Worm (Caenorhabditis elegans) whole organism, mixed stage, embryonic: ENCODE results near the gene sun-1.

Experiments used
- M03D4.4 ChIP-seq: sonication (generic microtip); optimal IDR thresholded peaks from 2 replicates; lab custom pipeline; 2017; ENCODE audit warnings: mild to moderate bottlenecking, missing genetic modification characterization, missing compliant biosample characterization
- bed-3 ChIP-seq: fragments of 200-800 bp; sonication (Bioruptor generic); optimal IDR thresholded peaks from 3 replicates; lab custom pipeline; 2018; ENCODE audit warnings: mild to moderate bottlenecking, missing genetic modification characterization, moderate library complexity, missing compliant biosample characterization
- ces-1 ChIP-seq: fragments of 150-350 bp; optimal IDR thresholded peaks from 2 replicates; lab custom pipeline; 2014; ENCODE audit warnings: missing biosample characterization, missing genetic modification reagents, missing genetic modification characterization
- cnd-1 ChIP-seq: fragments of 200-800 bp; sonication (Bioruptor generic); optimal IDR thresholded peaks from 2 replicates; lab custom pipeline; 2018; ENCODE audit warnings: mild to moderate bottlenecking, missing genetic modification characterization, missing compliant biosample characterization
- elt-1 ChIP-seq: sonication (generic microtip); optimal IDR thresholded peaks from 2 replicates; lab custom pipeline; 2017; ENCODE audit warnings: missing genetic modification characterization, mild to moderate bottlenecking, missing compliant biosample characterization, antibody characterized with exemption, moderate library complexity, borderline replicate concordance; ENCODE audit not compliant: insufficient read depth
- flh-1 ChIP-seq: fragments of 200-800 bp; sonication (Bioruptor generic); optimal IDR thresholded peaks from 2 replicates; lab custom pipeline; 2018; ENCODE audit warnings: mild to moderate bottlenecking, missing genetic modification characterization, moderate library complexity, missing compliant biosample characterization
- ham-2 ChIP-seq: fragments of 200-800 bp; sonication (Bioruptor generic); optimal IDR thresholded peaks from 2 replicates; lab custom pipeline; 2018; ENCODE audit warnings: mild to moderate bottlenecking, missing genetic modification characterization, missing compliant biosample characterization
- hlh-1 ChIP-seq: fragments of 150-350 bp; optimal IDR thresholded peaks from 2 replicates; lab custom pipeline; 2014; ENCODE audit warnings: missing biosample characterization, missing genetic modification reagents, missing genetic modification characterization
- lin-13 ChIP-seq: fragments of 150-350 bp; optimal IDR thresholded peaks from 2 replicates; lab custom pipeline; 2014; ENCODE audit warnings: missing biosample characterization, missing genetic modification characterization
- lin-32 ChIP-seq: fragments of 200-800 bp; sonication (Bioruptor generic); optimal IDR thresholded peaks from 2 replicates; lab custom pipeline; 2018; ENCODE audit warnings: mild to moderate bottlenecking, missing genetic modification characterization, missing compliant biosample characterization
- mab-5 ChIP-seq: fragments of 150-350 bp; optimal IDR thresholded peaks from 2 replicates; lab custom pipeline; 2014; ENCODE audit warnings: missing biosample characterization, missing genetic modification characterization
- pha-4 ChIP-seq: fragments of 150-350 bp; optimal IDR thresholded peaks from 2 replicates; lab custom pipeline; 2018; ENCODE audit warnings: missing biosample characterization, missing genetic modification reagents, missing genetic modification characterization
- sem-2 ChIP-seq: fragments of 200-800 bp; sonication (Bioruptor generic); optimal IDR thresholded peaks from 2 replicates; lab custom pipeline; 2018; ENCODE audit warnings: mild to moderate bottlenecking, missing genetic modification characterization, missing compliant biosample characterization
- snpc-4 ChIP-seq: fragments of 150-350 bp; optimal IDR thresholded peaks from 2 replicates; lab custom pipeline; 2014; ENCODE audit warnings: missing biosample characterization, missing genetic modification characterization
- sptf-1 ChIP-seq: sonication (generic microtip); optimal IDR thresholded peaks from 2 replicates; lab custom pipeline; 2017; ENCODE audit warnings: mild to moderate bottlenecking, missing genetic modification characterization, moderate library complexity, missing compliant biosample characterization
- unc-120 ChIP-seq: sonication (generic microtip); optimal IDR thresholded peaks from 2 replicates; lab custom pipeline; 2017; ENCODE audit warnings: missing genetic modification characterization, missing compliant biosample characterization; ENCODE audit not compliant: poor library complexity, severe bottlenecking
- unc-62 ChIP-seq: fragments of 150-350 bp; optimal IDR thresholded peaks from 2 replicates; lab custom pipeline; 2014; ENCODE audit warnings: missing biosample characterization, missing genetic modification reagents, missing genetic modification characterization

Gene sun-1

DNA sequence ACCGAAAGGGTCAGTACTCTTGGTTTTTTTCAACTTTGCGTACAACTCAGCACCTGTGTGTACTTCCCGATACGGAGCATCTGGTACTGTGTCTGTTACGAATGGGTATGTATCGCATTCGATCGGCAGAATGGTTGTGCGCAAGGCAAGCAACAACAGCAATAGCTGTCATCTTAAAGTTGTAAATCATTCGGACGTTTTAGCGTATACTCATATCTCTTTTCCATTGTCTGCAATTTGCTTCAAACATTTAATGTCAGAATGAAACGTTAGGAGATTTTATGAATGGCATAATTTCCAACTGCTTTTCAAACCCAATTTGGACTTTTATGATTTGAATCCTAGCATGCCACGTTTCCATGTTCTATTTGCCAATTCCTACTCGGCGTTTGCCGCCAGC, 36.3 kb downstream of the sun-1 start:
- peak; percentile 57 for TF ChIP-seq unc-62
- TF ChIP-seq elt-1 (tag; lab: Kevin White, UChicago) = no peak
- TF ChIP-seq, all 35 proteins: peak for 1

DNA sequence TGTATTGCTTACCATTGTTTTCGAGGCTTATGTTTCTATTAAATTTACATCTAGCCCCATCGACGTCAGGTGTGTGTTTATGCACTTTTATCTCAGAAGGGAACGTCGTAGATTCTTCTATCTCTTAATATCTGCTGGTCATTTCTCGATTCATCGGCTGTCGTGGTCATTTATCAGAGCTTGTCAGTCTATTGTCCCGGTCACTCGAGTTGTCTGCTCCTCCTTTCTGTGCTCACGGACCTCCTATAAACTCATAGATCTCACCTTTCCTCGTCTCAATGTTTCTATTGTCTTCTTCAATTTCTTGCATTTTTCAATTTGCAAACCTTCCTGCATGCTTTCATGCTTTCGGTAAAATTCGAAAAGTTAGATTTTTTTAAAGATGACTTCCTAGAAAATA, 39.1 kb downstream of the sun-1 start:
- TF ChIP-seq mab-5 (tag; lab: Kevin White, UChicago) (peak; percentile 40), cnd-1 (tag; lab: Kevin White, UChicago) (no peak), unc-62 (peak; percentile 97), hlh-1 (peak; percentile 89)

DNA sequence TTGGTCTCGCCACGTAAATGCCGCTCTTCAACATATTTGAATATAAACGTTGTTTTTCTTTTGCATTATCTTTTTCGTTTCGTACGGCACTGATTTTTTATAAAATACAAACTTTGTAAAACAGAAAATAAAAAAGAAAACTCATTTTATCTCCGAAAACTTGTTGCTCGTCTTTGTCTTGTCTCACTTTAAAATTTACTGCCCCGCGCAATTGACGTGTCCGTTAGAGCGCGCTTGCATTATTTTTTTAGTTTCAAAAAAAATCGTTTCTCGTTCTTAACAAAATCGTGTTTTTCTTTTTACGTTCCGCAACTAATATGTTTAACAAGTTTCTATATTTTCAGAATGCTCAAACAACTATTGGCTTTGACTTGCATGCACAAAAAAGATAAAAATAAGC, 40.8 kb downstream of the sun-1 start, which contains the start of gene noca-1:
Gene noca-1 (plus strand): TSS at position 345 of the 400 bp plus-strand sequence.
- TF ChIP-seq ham-2 (GFP tag; lab: Kevin White, UChicago) (no peak), snpc-4 (tag; lab: Kevin White, UChicago) (no peak), M03D4.4 (tag; lab: Kevin White, UChicago) (no peak), flh-1 (GFP tag; lab: Kevin White, UChicago) (no peak), pha-4 (tag; lab: Kevin White, UChicago) (no peak), lin-32 (GFP tag; lab: Kevin White, UChicago) (no peak), sptf-1 (tag; lab: Kevin White, UChicago) (no peak), unc-120 (tag; lab: Kevin White, UChicago) (no peak), lin-13 (tag; lab: Kevin White, UChicago) (no peak), bed-3 (no peak), ces-1 (GFP tag; lab: Kevin White, UChicago) (no peak), sem-2 (GFP tag; lab: Kevin White, UChicago) (no peak), unc-62 (no peak)
